Fruit fly (Drosophila melanogaster) whole organism, embryonic: ENCODE measurements around the gene CG34427.

ENCODE experiments used
- ATbp ChIP-seq: fragments of 200-800 bp; sonication (Bioruptor generic); optimal IDR thresholded peaks from 2 replicates; lab custom pipeline; 2017; ENCODE audit warnings: missing biosample characterization, mild to moderate bottlenecking, missing genetic modification characterization, missing genetic modification reagents
- CG10274 ChIP-seq: fragments of 200-800 bp; sonication (Bioruptor generic); optimal IDR thresholded peaks from 3 replicates; lab custom pipeline; 2017; ENCODE audit warnings: missing biosample characterization, mild to moderate bottlenecking, missing genetic modification characterization
- CG10959 ChIP-seq: fragments of 200-800 bp; sonication (Bioruptor generic); IDR thresholded peaks from 2 replicates; pipeline ENCODE4 v1.3.6; 2022; ENCODE audit warnings: missing biosample characterization, missing genetic modification characterization
- CG11560 ChIP-seq: fragments of 200-800 bp; sonication (Bioruptor generic); IDR thresholded peaks from 3 replicates; pipeline ENCODE4 v1.3.6; 2022; ENCODE audit warnings: missing biosample characterization, missing genetic modification characterization
- CG12299 ChIP-seq: fragments of 200-800 bp; sonication (Bioruptor generic); optimal IDR thresholded peaks from 2 replicates; lab custom pipeline; 2018; ENCODE audit warnings: missing biosample characterization, mild to moderate bottlenecking, missing genetic modification characterization
- CG1233 ChIP-seq: fragments of 200-800 bp; sonication (Bioruptor generic); optimal IDR thresholded peaks from 4 replicates; lab custom pipeline; 2018; ENCODE audit warnings: missing biosample characterization, mild to moderate bottlenecking, missing genetic modification characterization
- CG14441 ChIP-seq: fragments of 200-800 bp; sonication (Bioruptor generic); IDR thresholded peaks from 2 replicates; pipeline ENCODE4 v1.3.6; 2022; ENCODE audit warnings: missing biosample characterization, missing genetic modification characterization
- CG15601 ChIP-seq: fragments of 200-800 bp; sonication (Bioruptor generic); optimal IDR thresholded peaks from 3 replicates; lab custom pipeline; 2019; ENCODE audit warnings: missing biosample characterization, mild to moderate bottlenecking, missing genetic modification characterization, moderate library complexity
- CG1602 ChIP-seq: fragments of 200-800 bp; sonication (Bioruptor generic); optimal IDR thresholded peaks from 3 replicates; lab custom pipeline; 2016; ENCODE audit warnings: missing biosample characterization, missing genetic modification characterization
- CG16815 ChIP-seq: fragments of 200-800 bp; sonication (Bioruptor generic); optimal IDR thresholded peaks from 3 replicates; lab custom pipeline; 2017; ENCODE audit warnings: missing biosample characterization, mild to moderate bottlenecking, missing genetic modification characterization
- CG17359 ChIP-seq: fragments of 200-800 bp; sonication (Bioruptor generic); optimal IDR thresholded peaks from 3 replicates; lab custom pipeline; 2018; ENCODE audit warnings: missing biosample characterization, mild to moderate bottlenecking, missing genetic modification characterization, moderate library complexity
- CG17829 ChIP-seq: fragments of 200-800 bp; optimal IDR thresholded peaks from 2 replicates; lab custom pipeline; 2019; ENCODE audit warnings: missing biosample characterization, mild to moderate bottlenecking, missing genetic modification characterization, moderate library complexity
- CG2120 ChIP-seq: fragments of 200-800 bp; sonication (Bioruptor generic); optimal IDR thresholded peaks from 3 replicates; lab custom pipeline; 2016; ENCODE audit warnings: missing biosample characterization, missing genetic modification characterization
- CG2129 ChIP-seq: fragments of 200-800 bp; sonication (Bioruptor generic); IDR thresholded peaks from 2 replicates; pipeline ENCODE4 v1.3.6; 2022; ENCODE audit warnings: missing biosample characterization, missing genetic modification characterization; ENCODE audit not compliant: partially characterized antibody
- CG34422 ChIP-seq: fragments of 200-800 bp; sonication (Bioruptor generic); IDR thresholded peaks from 3 replicates; pipeline ENCODE4 v1.3.6; 2022; ENCODE audit warnings: missing biosample characterization, missing genetic modification characterization
- CG3995 ChIP-seq: fragments of 200-800 bp; sonication (Bioruptor generic); optimal IDR thresholded peaks from 3 replicates; lab custom pipeline; 2016; ENCODE audit warnings: missing biosample characterization, missing genetic modification characterization
- CG7987 ChIP-seq: fragments of 200-800 bp; sonication (Bioruptor generic); optimal IDR thresholded peaks from 2 replicates; lab custom pipeline; 2018; ENCODE audit warnings: missing biosample characterization, mild to moderate bottlenecking, missing genetic modification characterization, moderate library complexity
- CG9609 ChIP-seq: fragments of 200-800 bp; sonication (Bioruptor generic); optimal IDR thresholded peaks from 3 replicates; lab custom pipeline; 2016; ENCODE audit warnings: missing biosample characterization, missing genetic modification characterization
- CkIIα-i1 ChIP-seq: fragments of 200-800 bp; sonication (Bioruptor generic); IDR thresholded peaks from 2 replicates; pipeline ENCODE4 v1.3.6; 2022; ENCODE audit warnings: missing biosample characterization, missing genetic modification characterization
- CoRest ChIP-seq: fragments of 200-800 bp; sonication (Bioruptor generic); optimal IDR thresholded peaks from 3 replicates; lab custom pipeline; 2018; ENCODE audit warnings: missing biosample characterization, mild to moderate bottlenecking, missing genetic modification characterization, moderate library complexity
- H15 ChIP-seq: fragments of 200-800 bp; sonication (Bioruptor generic); IDR thresholded peaks from 3 replicates; pipeline ENCODE4 v1.3.6; 2022; ENCODE audit warnings: missing biosample characterization, missing genetic modification characterization
- HLH3B ChIP-seq: fragments of 200-800 bp; sonication (Bioruptor generic); IDR thresholded peaks from 2 replicates; pipeline ENCODE4 v1.3.6; 2022; ENCODE audit warnings: missing biosample characterization, missing genetic modification characterization
- Hr78 ChIP-seq, 2 experiments: fragments of 200-800 bp in 1 of 2; fragments of >200 bp in 1 of 2; sonication (Bioruptor generic) in 1 of 2; optimal IDR thresholded peaks; 2 replicates each; lab custom pipeline; 2017 to 2019; ENCODE audit warnings: missing biosample characterization in 2 of 2, missing genetic modification characterization in 2 of 2, mild to moderate bottlenecking in 1 of 2, moderate library complexity in 1 of 2
- Neu2 ChIP-seq: fragments of 200-800 bp; sonication (Bioruptor generic); optimal IDR thresholded peaks from 3 replicates; lab custom pipeline; 2016; ENCODE audit warnings: missing biosample characterization, missing genetic modification characterization, borderline replicate concordance
- Nf-YB ChIP-seq: fragments of 200-800 bp; sonication (Bioruptor generic); optimal IDR thresholded peaks from 3 replicates; lab custom pipeline; 2019; ENCODE audit warnings: missing biosample characterization, mild to moderate bottlenecking, missing genetic modification characterization, moderate library complexity
- Oli ChIP-seq: fragments of 200-800 bp; sonication (Bioruptor generic); optimal IDR thresholded peaks from 2 replicates; lab custom pipeline; 2018; ENCODE audit warnings: missing biosample characterization, mild to moderate bottlenecking, missing genetic modification characterization, moderate library complexity
- Optix ChIP-seq: fragments of 200-800 bp; sonication (Bioruptor generic); IDR thresholded peaks from 3 replicates; pipeline ENCODE4 v1.3.6; 2022; ENCODE audit warnings: missing biosample characterization, missing genetic modification characterization
- Poxn ChIP-seq: fragments of 200-800 bp; sonication (Bioruptor generic); IDR thresholded peaks from 2 replicates; pipeline ENCODE4 v1.3.6; 2022; ENCODE audit warnings: missing biosample characterization, missing genetic modification characterization
- Sox100B ChIP-seq: fragments of 200-800 bp; sonication (Bioruptor generic); optimal IDR thresholded peaks from 3 replicates; lab custom pipeline; 2018; ENCODE audit warnings: missing biosample characterization, mild to moderate bottlenecking, missing genetic modification characterization
- Trl ChIP-seq, 3 experiments: fragments of >200 bp in 2 of 3; fragments of 200-800 bp in 1 of 3; sonication (Bioruptor generic) in 1 of 3; optimal IDR thresholded peaks; 2 replicates in 1 of 3; 3 replicates in 2 of 3; lab custom pipeline; 2016 to 2017; ENCODE audit warnings: missing biosample characterization in 1 of 3, missing genetic modification characterization in 1 of 3
- Xbp1 ChIP-seq: fragments of 200-800 bp; sonication (Bioruptor generic); optimal IDR thresholded peaks from 3 replicates; lab custom pipeline; 2016; ENCODE audit warnings: missing biosample characterization, mild to moderate bottlenecking, missing genetic modification characterization
- Xrp1 ChIP-seq: fragments of 200-800 bp; sonication (Bioruptor generic); IDR thresholded peaks from 2 replicates; pipeline ENCODE4 v1.3.6; 2022; ENCODE audit warnings: missing biosample characterization, missing genetic modification characterization
- bab2 ChIP-seq: fragments of 200-800 bp; sonication (Bioruptor generic); optimal IDR thresholded peaks from 2 replicates; lab custom pipeline; 2016; ENCODE audit warnings: missing biosample characterization, missing genetic modification characterization
- bbx ChIP-seq: fragments of 200-800 bp; sonication (Bioruptor generic); IDR thresholded peaks from 2 replicates; pipeline ENCODE4 v1.3.6; 2022; ENCODE audit warnings: missing biosample characterization, missing genetic modification characterization; ENCODE audit not compliant: partially characterized antibody
- btn ChIP-seq: fragments of 200-800 bp; sonication (Bioruptor generic); optimal IDR thresholded peaks from 2 replicates; lab custom pipeline; 2016; ENCODE audit warnings: missing biosample characterization, missing genetic modification characterization
- chif ChIP-seq, 2 experiments: fragments of 200-800 bp; sonication (Bioruptor generic); optimal IDR thresholded peaks; 3 replicates each; lab custom pipeline; 2016; ENCODE audit warnings: missing biosample characterization in 2 of 2, missing genetic modification characterization in 2 of 2
- ci ChIP-seq: fragments of 200-800 bp; sonication (Bioruptor generic); IDR thresholded peaks from 3 replicates; pipeline ENCODE4 v1.3.6; 2022; ENCODE audit warnings: missing biosample characterization, missing genetic modification characterization
- da ChIP-seq: fragments of 200-800 bp; sonication (Bioruptor generic); optimal IDR thresholded peaks from 2 replicates; lab custom pipeline; 2016; ENCODE audit warnings: missing biosample characterization, missing genetic modification characterization
- disco-r ChIP-seq: fragments of 200-800 bp; sonication (Bioruptor generic); optimal IDR thresholded peaks from 2 replicates; lab custom pipeline; 2016; ENCODE audit warnings: missing biosample characterization, missing genetic modification characterization
- lov ChIP-seq, 2 experiments: fragments of 200-800 bp in 1 of 2; fragments of >200 bp in 1 of 2; sonication (Bioruptor generic) in 1 of 2; IDR thresholded peaks in 1 of 2; optimal IDR thresholded peaks in 1 of 2; 2 replicates in 1 of 2; 3 replicates in 1 of 2; pipeline versions ENCODE4 v1.3.6 to Lab custom; 2017 to 2022; ENCODE audit warnings: missing biosample characterization in 1 of 2, missing genetic modification characterization in 1 of 2
- luna ChIP-seq: fragments of 200-800 bp; sonication (Bioruptor generic); optimal IDR thresholded peaks from 2 replicates; lab custom pipeline; 2016; ENCODE audit warnings: missing biosample characterization, missing genetic modification characterization
- mam ChIP-seq: fragments of 200-800 bp; sonication (Bioruptor generic); optimal IDR thresholded peaks from 3 replicates; lab custom pipeline; 2016; ENCODE audit warnings: missing biosample characterization, missing genetic modification characterization
- oc ChIP-seq: fragments of 200-800 bp; sonication (Bioruptor generic); optimal IDR thresholded peaks from 2 replicates; lab custom pipeline; 2018; ENCODE audit warnings: missing biosample characterization, mild to moderate bottlenecking, missing genetic modification characterization, moderate library complexity
- pan ChIP-seq, 4 experiments: fragments of >200 bp in 3 of 4; fragments of 200-800 bp in 1 of 4; sonication (Bioruptor generic) in 1 of 4; optimal IDR thresholded peaks in 3 of 4; IDR thresholded peaks in 1 of 4; 2 replicates each; pipeline versions ENCODE4 v1.3.6 to Lab custom; 2017 to 2022; ENCODE audit warnings: missing biosample characterization in 2 of 4, missing genetic modification characterization in 2 of 4, mixed read lengths in 1 of 4
- seq ChIP-seq: fragments of 200-800 bp; sonication (Bioruptor generic); IDR thresholded peaks from 2 replicates; pipeline ENCODE4 v1.3.6; 2022; ENCODE audit warnings: missing biosample characterization, missing genetic modification characterization
- sob ChIP-seq: fragments of 200-800 bp; sonication (Bioruptor generic); IDR thresholded peaks from 2 replicates; pipeline ENCODE4 v1.3.6; 2022; ENCODE audit warnings: missing biosample characterization, missing genetic modification characterization
- sqz ChIP-seq: fragments of 200-800 bp; sonication (Bioruptor generic); optimal IDR thresholded peaks from 3 replicates; lab custom pipeline; 2018; ENCODE audit warnings: missing biosample characterization, mild to moderate bottlenecking, missing genetic modification characterization
- stwl ChIP-seq: fragments of 200-800 bp; sonication (Bioruptor generic); optimal IDR thresholded peaks from 3 replicates; lab custom pipeline; 2018; ENCODE audit warnings: missing biosample characterization, mild to moderate bottlenecking, missing genetic modification characterization, moderate library complexity

CG34427 gene

DNA sequence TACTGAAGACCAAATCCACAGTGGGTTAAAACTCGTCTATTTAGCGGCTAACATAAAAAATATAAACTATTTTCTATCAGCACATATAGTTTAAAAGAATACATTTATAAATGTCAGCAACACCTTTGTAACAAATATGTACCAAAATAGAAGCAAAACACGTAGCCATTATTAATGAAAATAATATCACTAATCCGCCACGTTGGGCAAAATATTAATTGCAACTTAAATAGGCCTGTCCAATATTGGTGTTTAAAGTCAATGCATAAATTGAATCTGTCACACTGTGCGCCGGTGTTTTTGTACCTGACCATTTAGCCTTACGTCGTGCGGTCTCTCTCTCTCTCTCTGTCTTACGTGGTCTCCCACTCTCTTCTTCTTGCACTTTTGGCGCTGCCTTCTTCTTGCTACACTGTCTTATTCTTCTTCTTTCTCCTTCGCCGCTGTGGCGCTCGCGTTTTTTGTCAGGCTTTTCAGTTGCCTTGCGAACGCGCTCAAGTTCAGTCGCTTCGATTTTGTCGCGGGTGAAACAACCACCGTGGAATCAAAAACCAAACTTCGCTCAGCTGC is 38.5 kb upstream of the CG34427 start (continued):
- TF ChIP-seq stwl (peak; percentile 55), CG34422 (peak; percentile 97), bab2 (peak; percentile 74), CG9609 (GFP tag; lab: Kevin White, UChicago) (peak; percentile 98), Optix (peak; percentile 97), CG7987 (peak; percentile 87), Xrp1 (GFP tag; lab: Robert Waterston, UW) (peak; percentile 98), Trl (optimal IDR thresholded peaks at IDR 0.05; lab: Kevin White, UChicago) (peak; percentile 56 to 79), Trl (GFP tag; optimal IDR thresholded peaks at IDR 0.05; lab: Kevin White, UChicago) (peak; percentile 95), Nf-YB (GFP tag; lab: Kevin White, UChicago) (peak; percentile 88), lov (optimal IDR thresholded peaks at IDR 0.05; lab: Kevin White, UChicago) (no peak), lov (GFP tag; IDR thresholded peaks at IDR 0.05; lab: Robert Waterston, UW) (peak; percentile 93), CG15601 (peak; percentile 97), CG2129 (GFP tag; lab: Robert Waterston, UW) (no peak), CG1233 (GFP tag; lab: Kevin White, UChicago) (peak; percentile 72), Hr78 (GFP tag; optimal IDR thresholded peaks at IDR 0.05; lab: Kevin White, UChicago) (peak in 1 of 2 experiments; percentile 68), H15 (GFP tag; lab: Robert Waterston, UW) (peak; percentile 97), Neu2 (GFP tag; lab: Kevin White, UChicago) (peak; percentile 69), luna (GFP tag; lab: Kevin White, UChicago) (peak; percentile 70), btn (peak; percentile 87), CG10274 (GFP tag; lab: Kevin White, UChicago) (peak; percentile 91), CG3995 (GFP tag; lab: Kevin White, UChicago) (peak; percentile 82), sqz (GFP tag; lab: Kevin White, UChicago) (peak; percentile 86), Xbp1 (GFP tag; lab: Kevin White, UChicago) (peak; percentile 98), seq (GFP tag; lab: Robert Waterston, UW) (peak; percentile 98), Sox100B (GFP tag; lab: Kevin White, UChicago) (peak; percentile 99), HLH3B (GFP tag; lab: Robert Waterston, UW) (peak; percentile 98), Poxn (peak; percentile 83), ATbp (peak; percentile 97), ci (GFP tag; lab: Robert Waterston, UW) (peak; percentile 97), chif (GFP tag; optimal IDR thresholded peaks at IDR 0.05; lab: Kevin White, UChicago) (peak; percentile 97 to 98), CG14441 (GFP tag; lab: Robert Waterston, UW) (peak; percentile 98), mam (GFP tag; lab: Kevin White, UChicago) (peak; percentile 91), CkIIα-i1 (GFP tag; lab: Robert Waterston, UW) (0 out of 2 replicates have a peak, but pooled peaks have one; percentile 42), Oli (peak; percentile 100), CG17829 (tag; lab: Kevin White, UChicago) (peak; percentile 98), oc (tag; lab: Kevin White, UChicago) (peak; percentile 96), da (peak; percentile 96), CG11560 (peak; percentile 92), disco-r (GFP tag; lab: Kevin White, UChicago) (peak; percentile 97), CG16815 (peak; percentile 99), CG17359 (peak; percentile 95), bbx (peak; percentile 38; the same call in 1 of the 2 replicates), CG1602 (GFP tag; lab: Kevin White, UChicago) (peak; percentile 98), CG2120 (peak; percentile 99), CG10959 (GFP tag; lab: Robert Waterston, UW) (peak; percentile 94), CoRest (tag; lab: Kevin White, UChicago) (peak; percentile 100), CG12299 (tag; lab: Kevin White, UChicago) (peak; percentile 97), pan (optimal IDR thresholded peaks at IDR 0.05; lab: Kevin White, UChicago) (no peak), pan (GFP tag; optimal IDR thresholded peaks at IDR 0.05 in 1 of 2, IDR thresholded peaks at IDR 0.05 in 1 of 2) (peak in 1 of 2 experiments; percentile 99), sob (GFP tag; lab: Robert Waterston, UW) (peak; percentile 98)
